Worm (Caenorhabditis elegans): ENCODE data around the gene sre-49.
"Not testable (repeated sequence)": the region's sequence is repeated elsewhere in the genome, so short reads cannot be mapped to it uniquely, and the experiment has no call there.

Gene sre-49

DNA sequence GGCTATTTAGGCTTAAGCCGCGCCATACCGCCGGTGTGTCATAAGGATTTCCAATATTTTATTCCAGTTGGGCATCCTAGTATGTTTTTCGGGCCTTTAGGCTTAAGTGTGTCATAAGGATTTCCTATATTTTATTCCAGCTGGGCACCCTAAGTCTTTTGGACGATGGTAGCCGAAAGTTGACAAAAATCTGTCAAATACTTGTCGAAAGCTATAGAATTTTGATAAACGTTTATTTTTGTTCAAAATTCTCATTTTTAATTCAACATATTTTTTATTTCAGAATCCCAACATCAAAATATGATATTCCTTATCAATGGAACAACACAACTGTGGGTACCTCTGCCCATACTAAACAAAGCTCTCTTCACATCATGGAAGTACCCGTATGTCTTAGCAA is at the start of gene sre-49:
Gene sre-49 (plus strand): TSS at position 301 of the 400 bp plus-strand sequence.
- TF ChIP-seq unc-62 (GFP tag; optimal IDR thresholded peaks at IDR 0.05) = not testable (repeated sequence)

DNA sequence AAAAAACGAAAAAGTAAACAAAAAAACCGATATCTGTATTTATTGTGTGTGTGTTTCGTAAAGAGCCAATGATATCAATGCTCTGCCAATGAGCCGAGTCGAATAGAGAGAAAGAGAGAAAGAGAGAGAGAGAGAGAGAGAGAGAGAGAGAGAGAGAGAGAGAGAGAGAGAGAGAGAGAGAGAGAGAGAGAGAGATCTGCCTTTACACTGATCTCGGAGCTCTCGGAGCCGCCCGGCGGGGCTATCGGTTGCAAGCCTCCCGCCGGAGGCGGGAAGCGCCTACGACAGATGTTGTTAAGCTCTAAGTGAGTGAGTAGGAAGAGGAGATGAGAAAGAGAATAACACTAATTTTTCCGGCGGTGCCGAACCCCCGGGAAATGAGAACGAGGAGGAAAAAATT is 49.8 kb upstream of the sre-49 start:
- no peak for TF ChIP-seq unc-62 (GFP tag; optimal IDR thresholded peaks at IDR 0.05)

DNA sequence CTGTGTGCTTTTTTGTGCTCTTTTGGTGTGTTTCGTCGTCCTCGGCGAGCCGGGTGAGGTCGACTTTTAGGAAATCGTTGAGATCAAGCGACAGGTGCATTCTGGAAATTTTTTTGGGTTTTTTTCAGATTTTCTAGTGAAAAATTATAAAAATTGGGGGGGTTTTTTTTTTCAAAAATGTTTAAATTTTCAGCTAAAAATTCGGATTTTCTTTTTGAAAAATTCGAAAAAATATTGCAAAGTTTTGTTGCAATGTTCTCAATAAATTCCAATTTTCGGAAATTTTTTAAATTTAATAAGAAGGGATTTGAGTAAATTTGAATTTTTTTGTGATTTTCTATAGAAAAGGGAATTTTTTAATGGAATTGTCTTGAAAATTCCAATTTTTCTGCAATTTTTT is 43.7 kb upstream of the sre-49 start, which contains the start of gene Y57A10A.27:
Gene Y57A10A.27 (minus strand): TSS at position 101 of the 400 bp plus-strand sequence.
- no peak for TF ChIP-seq unc-62 (GFP tag; optimal IDR thresholded peaks at IDR 0.05)

DNA sequence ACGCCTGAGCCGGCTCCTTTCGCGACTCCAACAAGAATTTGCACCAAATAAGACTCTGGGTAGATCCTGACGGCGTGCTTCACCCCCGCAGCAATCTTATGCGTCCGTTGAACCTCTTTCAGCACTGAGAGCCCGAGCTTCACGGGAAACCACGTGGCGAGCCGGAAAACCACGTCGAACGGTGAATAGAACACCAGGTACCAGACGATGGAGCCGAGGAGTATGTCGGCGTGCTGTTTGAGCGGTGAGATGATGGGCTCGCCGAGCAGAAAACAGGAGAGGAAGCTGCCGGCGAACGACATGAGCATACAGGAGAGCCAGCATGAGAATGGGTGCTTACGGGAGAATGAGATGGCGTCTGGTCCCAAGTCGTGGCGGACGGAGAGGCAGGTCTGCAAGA is 40.0 kb upstream of the sre-49 start:
- TF ChIP-seq unc-62 (GFP tag; optimal IDR thresholded peaks at IDR 0.05) = no peak

DNA sequence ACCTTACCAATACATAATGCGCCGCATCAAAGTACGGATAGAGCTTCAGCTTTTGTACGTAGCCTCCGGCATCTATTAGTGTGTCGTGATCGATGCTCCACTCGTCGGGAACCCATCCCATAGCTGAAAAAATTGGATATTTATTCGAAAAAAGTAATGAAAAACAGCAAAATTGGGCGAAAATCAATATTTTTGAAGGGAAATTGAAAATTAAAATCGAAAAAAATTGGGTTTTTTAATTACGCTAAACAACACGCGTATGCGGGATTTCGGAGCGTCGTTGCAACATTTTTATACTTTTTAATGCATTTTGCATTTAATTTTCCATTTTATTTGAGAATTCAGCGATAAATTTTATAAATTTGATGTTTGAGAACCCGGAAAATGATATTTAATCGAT is 39.4 kb upstream of the sre-49 start, which contains the start of the genes tric-1B.2 and Y57A10A.29:
Gene tric-1B.2 (minus strand): TSS at position 129 of the 400 bp plus-strand sequence.
Gene Y57A10A.29 (plus strand): TSS at position 303 of the 400 bp plus-strand sequence.
- TF ChIP-seq unc-62 (GFP tag; optimal IDR thresholded peaks at IDR 0.05) = no peak

DNA sequence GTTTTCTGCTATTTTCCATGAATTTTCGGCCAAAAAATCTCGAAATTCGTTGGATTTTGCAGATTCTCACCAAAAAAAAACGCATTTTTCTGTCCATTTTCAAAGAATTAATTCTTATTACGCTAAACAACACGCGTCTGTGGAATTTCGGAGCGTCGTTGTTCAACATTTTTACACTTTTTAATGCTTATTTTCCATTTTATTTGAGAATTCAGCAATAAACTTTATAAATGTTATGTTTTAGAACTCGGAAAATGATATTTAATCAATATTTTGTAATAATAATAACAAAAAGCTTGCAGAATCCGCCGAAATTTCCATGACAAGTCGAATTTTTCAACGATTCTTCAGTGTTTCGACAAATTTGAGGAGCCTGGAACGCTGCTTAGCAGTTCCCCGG is 38.3 kb upstream of the sre-49 start, which contains the start of gene ife-5:
Gene ife-5 (plus strand): TSS at position 301 of the 400 bp plus-strand sequence.
- TF ChIP-seq unc-62 (GFP tag; optimal IDR thresholded peaks at IDR 0.05) = no peak

DNA sequence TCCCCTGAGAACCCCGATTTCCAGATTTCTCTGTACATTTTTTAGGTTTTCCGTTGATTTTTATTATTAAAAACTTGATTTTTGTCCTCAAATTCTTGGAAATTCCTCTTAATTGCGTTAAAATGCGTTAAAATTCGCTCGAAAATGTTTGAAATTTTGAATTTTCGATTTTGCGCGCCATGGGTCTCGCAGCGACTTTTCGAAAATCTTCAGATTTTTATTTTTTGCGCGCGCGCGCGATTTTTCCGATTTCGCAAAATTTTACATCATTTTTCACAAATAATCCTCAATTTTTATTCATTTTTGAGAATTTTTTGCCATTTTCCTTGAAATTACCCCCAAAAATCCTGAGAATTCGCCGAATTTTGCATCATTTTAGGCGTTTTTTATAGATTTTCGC is 34.6 kb upstream of the sre-49 start:
- TF ChIP-seq unc-62 (GFP tag; optimal IDR thresholded peaks at IDR 0.05) = no peak

DNA sequence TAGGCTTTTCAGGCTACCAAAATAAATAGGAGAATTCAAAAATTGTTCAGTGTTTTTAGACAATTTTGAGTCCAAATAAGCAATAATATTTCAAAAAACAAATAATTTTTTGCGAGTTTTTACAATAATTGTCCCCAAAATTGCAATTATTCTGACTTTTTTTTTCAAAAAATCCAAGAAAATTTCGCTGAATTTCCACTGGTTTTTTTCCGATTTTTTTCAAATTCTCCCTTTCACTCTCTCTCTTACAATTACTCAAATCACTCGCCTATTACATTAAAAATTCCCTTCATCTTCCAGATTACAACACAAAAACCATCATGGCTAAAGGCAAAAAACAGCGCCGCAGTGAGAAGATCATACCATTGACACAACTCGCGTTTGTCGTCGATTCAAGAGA is 29.6 kb upstream of the sre-49 start, which contains the start of gene Y57A10A.31:
Gene Y57A10A.31 (plus strand): TSS at position 301 of the 400 bp plus-strand sequence.
- TF ChIP-seq unc-62 (GFP tag; optimal IDR thresholded peaks at IDR 0.05) = no peak

DNA sequence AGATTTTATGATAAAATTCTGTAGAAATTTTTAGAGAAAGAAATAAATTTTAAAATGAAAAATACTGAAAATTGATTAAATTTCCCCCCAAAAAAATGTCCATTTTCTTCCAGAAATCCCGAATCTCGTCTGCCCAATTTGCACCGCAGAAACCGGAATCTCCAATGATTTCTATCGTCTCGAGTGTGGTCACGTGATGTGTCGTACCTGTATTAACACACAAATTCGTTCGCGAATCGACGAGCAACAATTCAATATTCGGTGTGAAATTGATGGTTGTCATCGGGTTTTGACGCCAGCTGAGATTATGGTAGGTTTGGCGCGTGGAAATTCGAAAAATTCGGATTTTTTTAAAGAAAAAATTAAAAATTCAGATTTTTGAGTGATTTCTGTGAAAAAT is 22.1 kb upstream of the sre-49 start:
- TF ChIP-seq unc-62 (GFP tag; optimal IDR thresholded peaks at IDR 0.05) = no peak

DNA sequence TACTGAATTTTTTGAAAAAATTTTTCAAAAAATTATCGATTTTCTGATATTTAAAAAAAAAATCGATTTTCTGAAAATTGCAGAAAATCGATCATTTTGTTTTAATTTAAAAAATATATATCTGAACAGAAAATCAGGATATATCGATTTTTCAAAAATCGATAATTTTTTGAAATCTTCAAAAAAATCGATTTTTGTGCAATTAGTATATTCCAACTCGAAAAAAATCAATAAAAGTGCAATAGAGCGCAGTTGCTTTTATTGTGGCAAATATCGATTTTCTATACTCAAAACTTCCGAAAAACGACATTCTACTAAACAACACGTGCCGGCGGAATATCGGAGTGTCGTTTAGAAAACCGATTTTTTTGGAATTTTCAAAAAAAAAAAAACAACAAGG is 18.0 kb upstream of the sre-49 start:
- TF ChIP-seq unc-62 (GFP tag; optimal IDR thresholded peaks at IDR 0.05) = no peak

DNA sequence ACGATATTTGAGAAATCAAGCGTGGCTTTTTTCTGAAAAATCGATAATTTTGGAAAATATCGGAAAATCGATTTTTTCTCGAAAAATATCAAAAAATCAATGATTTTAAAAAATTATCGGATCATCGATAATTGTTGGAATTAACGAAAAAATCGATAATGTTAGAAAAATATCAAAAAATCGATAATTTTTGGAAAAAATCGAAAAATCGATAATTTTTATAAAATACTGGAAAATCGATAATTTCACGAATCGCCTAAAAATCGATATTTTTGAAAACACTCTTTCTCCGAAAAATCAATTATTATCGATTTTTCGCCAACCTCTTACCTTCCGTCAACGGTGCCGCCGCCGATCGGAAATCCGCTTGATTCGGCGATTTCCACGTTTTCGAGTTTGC is 17.4 kb upstream of the sre-49 start:
- TF ChIP-seq unc-62 (GFP tag; optimal IDR thresholded peaks at IDR 0.05) = no peak

DNA sequence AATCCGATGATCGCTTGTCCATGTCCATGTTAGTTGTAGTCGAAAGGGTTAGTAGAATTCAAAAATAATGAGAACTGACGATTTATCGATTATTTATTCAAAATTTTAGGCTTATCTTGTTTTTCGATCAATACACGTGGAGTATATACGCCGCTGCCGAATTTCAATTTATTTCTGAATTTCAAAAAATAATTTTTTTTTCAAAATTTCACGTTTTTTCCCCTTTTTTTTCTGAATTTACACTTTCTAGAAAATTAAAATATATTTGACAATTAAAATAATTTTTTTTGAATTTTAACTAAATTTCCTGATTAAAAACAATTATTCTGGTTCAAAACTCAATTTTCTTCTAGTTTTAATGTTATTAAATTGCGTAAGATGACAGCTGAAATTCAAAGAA is 16.3 kb upstream of the sre-49 start, which contains the start of gene C50E10.1:
Gene C50E10.1 (minus strand): TSS at position 101 of the 400 bp plus-strand sequence.
- no peak for TF ChIP-seq unc-62 (GFP tag; optimal IDR thresholded peaks at IDR 0.05)

DNA sequence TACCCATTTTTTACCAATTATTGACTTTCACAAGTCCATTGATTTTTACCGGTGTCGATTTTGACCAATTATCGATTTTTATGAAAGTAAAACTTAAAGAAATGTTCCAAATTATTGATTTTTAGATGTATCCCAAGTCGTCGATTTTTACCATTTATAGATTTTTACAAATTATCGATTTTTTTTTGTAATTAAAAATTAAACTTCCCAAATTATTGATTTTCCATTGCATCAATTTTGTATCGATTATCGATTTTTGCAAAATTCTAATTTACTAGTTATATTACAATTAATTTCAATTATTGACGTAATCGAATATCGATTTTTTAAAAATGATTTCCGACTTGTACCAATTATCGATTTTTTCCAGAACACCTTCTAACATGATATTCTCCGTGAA is 15.5 kb upstream of the sre-49 start, which contains the start of gene sre-50:
Gene sre-50 (plus strand): TSS at position 384 of the 400 bp plus-strand sequence.
- no peak for TF ChIP-seq unc-62 (GFP tag; optimal IDR thresholded peaks at IDR 0.05)

DNA sequence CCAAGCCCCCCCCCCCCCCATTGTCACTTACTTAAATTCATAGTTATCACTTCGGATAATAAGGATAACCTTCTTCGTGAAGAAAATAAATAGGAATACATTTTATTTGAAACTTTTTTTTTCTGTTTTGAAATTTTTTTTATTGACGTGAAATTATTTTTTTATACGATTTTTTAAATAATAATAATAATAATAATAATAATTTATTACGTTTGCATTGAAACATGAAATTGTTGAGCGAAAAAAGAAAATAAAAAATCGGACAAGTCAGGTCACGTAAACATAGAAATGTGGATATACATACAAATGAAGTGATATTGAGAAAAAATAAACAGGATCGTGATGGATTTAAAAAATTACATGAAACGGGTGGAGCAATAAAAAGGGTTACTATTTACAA is 9.0 kb upstream of the sre-49 start, which contains the start of gene C50E10.2:
Gene C50E10.2 (minus strand): TSS at position 101 of the 400 bp plus-strand sequence.
- TF ChIP-seq unc-62 (GFP tag; optimal IDR thresholded peaks at IDR 0.05) = no peak

DNA sequence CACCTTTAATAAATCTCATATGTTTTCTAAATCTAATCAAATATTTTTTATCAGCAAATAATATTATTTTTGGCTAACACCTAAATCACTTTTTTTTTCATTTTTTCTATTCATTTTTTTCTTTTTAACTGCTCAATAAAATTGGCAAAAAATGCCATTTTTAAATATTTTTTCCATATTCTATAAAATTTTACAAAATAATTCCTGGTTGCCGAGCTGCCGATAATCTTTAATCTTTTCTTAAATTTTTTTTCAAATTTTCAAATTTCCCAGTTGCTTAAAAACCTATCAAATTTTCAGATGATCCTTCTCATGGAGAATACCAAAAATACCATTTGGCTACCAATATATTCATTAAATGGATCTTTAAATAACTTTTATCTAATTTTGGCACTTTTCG is 7.1 kb upstream of the sre-49 start, which contains the start of gene sre-51:
Gene sre-51 (plus strand): TSS at position 301 of the 400 bp plus-strand sequence.
- TF ChIP-seq unc-62 (GFP tag; optimal IDR thresholded peaks at IDR 0.05) = no peak

DNA sequence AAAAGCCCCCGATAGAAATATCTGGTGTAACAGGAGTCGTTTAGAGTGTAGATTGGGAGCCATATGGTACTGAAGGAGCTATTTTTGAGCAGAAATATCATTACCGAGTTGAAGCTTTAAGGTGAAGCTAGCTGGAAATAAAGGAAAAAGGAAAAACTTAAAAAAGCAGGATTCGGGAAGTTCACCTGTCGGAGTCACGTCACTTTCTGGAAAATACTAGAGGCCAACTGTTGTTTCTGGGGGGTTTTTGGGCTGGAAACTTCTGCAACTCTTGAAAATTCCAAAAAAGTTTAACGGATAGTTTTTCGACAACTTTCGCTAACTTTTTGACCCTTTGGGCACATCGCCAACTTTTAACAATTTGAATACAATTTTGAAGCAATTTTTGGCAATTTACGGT is 4.7 kb downstream of the sre-49 start, which contains the start of gene sre-53:
Gene sre-53 (minus strand): TSS at position 101 of the 400 bp plus-strand sequence.
- TF ChIP-seq unc-62 (GFP tag; optimal IDR thresholded peaks at IDR 0.05) = no peak

DNA sequence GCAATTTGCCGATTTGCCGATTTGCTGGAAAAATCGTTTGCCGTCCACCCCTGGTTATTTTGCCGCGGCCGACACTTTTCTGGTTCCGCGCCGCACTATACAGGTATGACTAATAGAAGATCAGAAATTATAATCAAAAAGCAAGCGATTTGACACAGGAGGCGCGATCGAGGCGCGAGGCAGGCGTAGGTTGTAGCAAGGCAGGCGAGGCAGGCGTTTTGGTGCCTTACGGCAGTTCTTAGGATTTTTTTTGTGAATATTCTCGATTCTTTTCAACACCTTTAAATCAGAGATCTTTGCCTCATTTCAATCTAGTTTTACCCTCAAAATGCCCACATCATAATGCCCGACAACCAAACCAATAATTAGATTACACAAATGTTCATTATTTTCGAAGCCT is 5.5 kb downstream of the sre-49 start, which contains the start of gene sre-56:
Gene sre-56 (plus strand): TSS at position 301 of the 400 bp plus-strand sequence.
- TF ChIP-seq unc-62 (GFP tag; optimal IDR thresholded peaks at IDR 0.05) = no peak
